Worm (Caenorhabditis elegans): ENCODE data around the gene pes-23.

- TF ChIP-seq ceh-6 (GFP tag; optimal IDR thresholded peaks at IDR 0.05) (no peak), nhr-232 (tag; optimal IDR thresholded peaks at IDR 0.05) (no peak), pat-9 (tag; optimal IDR thresholded peaks at IDR 0.05) (no peak), lin-11 (tag; optimal IDR thresholded peaks at IDR 0.05) (no peak), eyg-1 (tag; optimal IDR thresholded peaks at IDR 0.05) (no peak), nhr-11 (tag; optimal IDR thresholded peaks at IDR 0.05) (no peak), C38D4.7 (GFP tag; optimal IDR thresholded peaks at IDR 0.05) (no peak), tbx-2 (tag; optimal IDR thresholded peaks at IDR 0.05) (no peak), ceh-18 (tag; optimal IDR thresholded peaks at IDR 0.05) (no peak), pha-4 (tag; optimal IDR thresholded peaks at IDR 0.05) (no peak), gmeb-2 (tag; optimal IDR thresholded peaks at IDR 0.05) (no peak), ama-1 (optimal IDR thresholded peaks at IDR 0.05) (no peak), ahr-1 (tag; optimal IDR thresholded peaks at IDR 0.05) (no peak)
Measured at ce11 chrX:6924461-6924860, 23.3 kb downstream of the pes-23 start, which contains the start of gene otpl-3.

Measured in whole organism, late embryonic.